Worm (Caenorhabditis elegans) whole organism, L4 larva: ENCODE results near the gene T26H8.4.

ENCODE experiments used
- F26F4.8 ChIP-seq: fragments of 200-800 bp; sonication (Bioruptor generic); conservative IDR thresholded peaks from 2 replicates; pipeline ENCODE4 v1.3.6; 2022; ENCODE audit warnings: missing genetic modification characterization, missing compliant biosample characterization
- R02D3.7 ChIP-seq: fragments of 150-350 bp; sonication (generic microtip); optimal IDR thresholded peaks from 3 replicates; lab custom pipeline; 2014; ENCODE audit warnings: missing biosample characterization, missing genetic modification characterization
- Y75B8A.6 ChIP-seq: fragments of 200-800 bp; sonication (Bioruptor generic); IDR thresholded peaks from 2 replicates; pipeline ENCODE4 v1.3.6; 2022; ENCODE audit warnings: missing genetic modification reagents, missing genetic modification characterization, missing compliant biosample characterization
- aha-1 ChIP-seq: fragments of 150-350 bp; peaks from one replicate; lab custom pipeline; 2014; ENCODE audit warnings: missing biosample characterization, missing genetic modification characterization
- ceh-44 ChIP-seq: fragments of 200-800 bp; sonication (Bioruptor generic); IDR thresholded peaks from 2 replicates; pipeline ENCODE4 v1.3.6; 2022; ENCODE audit warnings: missing genetic modification reagents, missing genetic modification characterization, missing compliant biosample characterization
- ceh-62 ChIP-seq: sonication (generic microtip); optimal IDR thresholded peaks from 2 replicates; lab custom pipeline; 2017; ENCODE audit warnings: missing biosample characterization, missing genetic modification characterization
- daf-16 ChIP-seq, 3 experiments: sonication (generic microtip); optimal IDR thresholded peaks; 2 replicates each; lab custom pipeline; 2016 to 2017; ENCODE audit warnings: missing genetic modification characterization in 3 of 3, missing genetic modification reagents in 3 of 3, mild to moderate bottlenecking in 2 of 3, missing compliant biosample characterization in 2 of 3, missing biosample characterization in 1 of 3, moderate library complexity in 1 of 3
- daf-19 ChIP-seq: fragments of 200-800 bp; sonication (Bioruptor generic); conservative IDR thresholded peaks from 2 replicates; pipeline ENCODE4 v1.3.6; 2022; ENCODE audit warnings: missing genetic modification characterization, missing compliant biosample characterization
- dmd-6 ChIP-seq: fragments of 200-800 bp; sonication (Bioruptor generic); IDR thresholded peaks from 2 replicates; pipeline ENCODE4 v1.3.6; 2022; ENCODE audit warnings: missing genetic modification reagents, missing genetic modification characterization, missing compliant biosample characterization
- dmd-8 ChIP-seq: fragments of 200-800 bp; sonication (Bioruptor generic); IDR thresholded peaks from 2 replicates; pipeline ENCODE4 v1.3.6; 2022; ENCODE audit warnings: missing genetic modification characterization, missing compliant biosample characterization
- dmd-9 ChIP-seq: fragments of 200-800 bp; sonication (Bioruptor generic); IDR thresholded peaks from 2 replicates; pipeline ENCODE4 v1.3.6; 2022; ENCODE audit warnings: missing genetic modification reagents, missing genetic modification characterization, missing compliant biosample characterization
- dpl-1 ChIP-seq: fragments of 150-350 bp; optimal IDR thresholded peaks from 2 replicates; lab custom pipeline; 2014; ENCODE audit warnings: missing biosample characterization, missing genetic modification reagents, missing genetic modification characterization
- fkh-10 ChIP-seq: fragments of 150-350 bp; optimal IDR thresholded peaks from 2 replicates; lab custom pipeline; 2014; ENCODE audit warnings: missing biosample characterization, missing genetic modification reagents, missing genetic modification characterization
- fos-1 ChIP-seq: fragments of 150-350 bp; optimal IDR thresholded peaks from 2 replicates; lab custom pipeline; 2014; ENCODE audit warnings: missing biosample characterization, missing genetic modification characterization
- gei-8 ChIP-seq: fragments of 200-800 bp; sonication (Bioruptor generic); optimal IDR thresholded peaks from 2 replicates; lab custom pipeline; 2018; ENCODE audit warnings: mild to moderate bottlenecking, missing genetic modification characterization, missing compliant biosample characterization
- hlh-11 ChIP-seq: fragments of 200-800 bp; sonication (Bioruptor generic); optimal IDR thresholded peaks from 2 replicates; lab custom pipeline; 2018; ENCODE audit warnings: mild to moderate bottlenecking, missing genetic modification characterization, missing compliant biosample characterization
- jun-1 ChIP-seq: fragments of 150-350 bp; optimal IDR thresholded peaks from 2 replicates; lab custom pipeline; 2014; ENCODE audit warnings: missing biosample characterization, missing genetic modification reagents, missing genetic modification characterization
- lin-1 ChIP-seq: fragments of 200-800 bp; sonication (Bioruptor generic); IDR thresholded peaks from 2 replicates; pipeline ENCODE4 v1.3.6; 2022; ENCODE audit warnings: missing genetic modification reagents, missing genetic modification characterization, missing compliant biosample characterization
- lin-38 ChIP-seq: fragments of 200-800 bp; sonication (Bioruptor generic); IDR thresholded peaks from 2 replicates; pipeline ENCODE4 v1.3.6; 2022; ENCODE audit warnings: missing genetic modification reagents, missing genetic modification characterization, missing compliant biosample characterization
- lir-3 ChIP-seq: sonication (generic microtip); optimal IDR thresholded peaks from 2 replicates; lab custom pipeline; 2016; ENCODE audit warnings: mild to moderate bottlenecking, missing genetic modification characterization, missing compliant biosample characterization
- lsy-2 ChIP-seq, 2 experiments: fragments of 150-350 bp in 1 of 2; sonication (generic microtip) in 1 of 2; optimal IDR thresholded peaks; 2 replicates each; lab custom pipeline; 2014 to 2017; ENCODE audit warnings: missing biosample characterization in 2 of 2, missing genetic modification characterization in 2 of 2
- madf-9 ChIP-seq: fragments of 200-800 bp; sonication (Bioruptor generic); conservative IDR thresholded peaks from 2 replicates; pipeline ENCODE4 v1.3.6; 2022; ENCODE audit warnings: missing genetic modification reagents, missing genetic modification characterization, missing compliant biosample characterization
- mep-1 ChIP-seq: fragments of 150-350 bp; sonication (generic microtip); optimal IDR thresholded peaks from 3 replicates; lab custom pipeline; 2014; ENCODE audit warnings: missing biosample characterization, missing genetic modification characterization
- mes-2 ChIP-seq: sonication (generic microtip); optimal IDR thresholded peaks from 2 replicates; lab custom pipeline; 2016; ENCODE audit warnings: missing genotype, mild to moderate bottlenecking, missing genetic modification characterization, missing compliant biosample characterization; ENCODE audit not compliant: poor library complexity, severe bottlenecking
- nhr-111 ChIP-seq: fragments of 200-800 bp; sonication (Bioruptor generic); optimal IDR thresholded peaks from 2 replicates; lab custom pipeline; 2018; ENCODE audit warnings: mild to moderate bottlenecking, missing genetic modification characterization, missing compliant biosample characterization
- nhr-237 ChIP-seq: sonication (generic microtip); optimal IDR thresholded peaks from 2 replicates; lab custom pipeline; 2017; ENCODE audit warnings: missing biosample characterization, missing genetic modification characterization
- nhr-25 ChIP-seq: sonication (generic microtip); optimal IDR thresholded peaks from 2 replicates; lab custom pipeline; 2017; ENCODE audit warnings: missing genetic modification characterization, mild to moderate bottlenecking, missing compliant biosample characterization, antibody characterized with exemption, moderate library complexity, borderline replicate concordance; ENCODE audit not compliant: insufficient read depth
- nhr-48 ChIP-seq: sonication (generic microtip); optimal IDR thresholded peaks from 2 replicates; lab custom pipeline; 2016; ENCODE audit warnings: mild to moderate bottlenecking, missing genetic modification characterization, missing compliant biosample characterization
- nhr-6 ChIP-seq: fragments of 150-350 bp; optimal IDR thresholded peaks from 2 replicates; lab custom pipeline; 2014; ENCODE audit warnings: missing biosample characterization, missing genetic modification characterization
- nhr-77 ChIP-seq: fragments of 150-350 bp; optimal IDR thresholded peaks from 2 replicates; lab custom pipeline; 2014; ENCODE audit warnings: missing biosample characterization, missing genetic modification characterization
- pha-4 ChIP-seq, 2 experiments: fragments of 150-350 bp in 1 of 2; fragments of 200-800 bp in 1 of 2; sonication (Bioruptor generic) in 1 of 2; IDR thresholded peaks in 1 of 2; optimal IDR thresholded peaks in 1 of 2; 2 replicates each; pipeline versions ENCODE4 v1.3.6 to Lab custom; 2014 to 2022; ENCODE audit warnings: missing genetic modification characterization in 2 of 2, missing genetic modification reagents in 2 of 2, missing biosample characterization in 1 of 2, missing compliant biosample characterization in 1 of 2
- saeg-2 ChIP-seq: fragments of 200-800 bp; sonication (Bioruptor generic); IDR thresholded peaks from 2 replicates; pipeline ENCODE4 v1.3.6; 2022; ENCODE audit warnings: missing genetic modification reagents, missing genetic modification characterization, missing compliant biosample characterization
- skn-1 ChIP-seq: fragments of 150-350 bp; optimal IDR thresholded peaks from 2 replicates; lab custom pipeline; 2014; ENCODE audit warnings: missing biosample characterization, missing genetic modification characterization
- tag-97 ChIP-seq: fragments of 200-800 bp; sonication (Bioruptor generic); IDR thresholded peaks from 2 replicates; pipeline ENCODE4 v1.3.6; 2022; ENCODE audit warnings: missing genetic modification characterization, missing compliant biosample characterization
- tra-1 ChIP-seq: fragments of 200-800 bp; sonication (Bioruptor generic); IDR thresholded peaks from 2 replicates; pipeline ENCODE4 v1.3.6; 2022; ENCODE audit warnings: missing genetic modification reagents, missing genetic modification characterization, missing compliant biosample characterization
- unc-130 ChIP-seq: sonication (generic microtip); optimal IDR thresholded peaks from 2 replicates; lab custom pipeline; 2016; ENCODE audit warnings: missing genetic modification reagents, missing genetic modification characterization, missing compliant biosample characterization
- ztf-11 ChIP-seq: fragments of 150-350 bp; optimal IDR thresholded peaks from 2 replicates; lab custom pipeline; 2014; ENCODE audit warnings: missing biosample characterization, missing genetic modification characterization

Gene T26H8.4

DNA sequence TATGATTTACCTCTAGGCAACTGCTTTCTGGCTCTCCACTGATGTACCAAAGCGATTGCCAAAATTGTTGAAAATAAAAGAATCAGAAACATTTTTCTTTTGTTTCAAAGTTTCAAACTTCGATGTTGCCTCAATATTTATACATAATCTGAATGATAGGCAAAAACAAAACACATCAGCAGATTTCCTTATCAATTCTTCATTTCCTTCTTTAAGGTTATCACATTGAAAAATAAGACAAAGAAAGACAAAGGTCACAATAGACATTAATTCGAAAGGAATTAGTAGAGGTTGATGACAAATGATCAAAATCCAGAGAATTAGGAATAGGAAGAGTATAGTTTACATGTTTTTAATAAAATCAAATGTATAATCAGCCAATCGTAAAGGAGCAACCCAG is 15.7 kb downstream of the T26H8.4 start, which contains the start of gene cyp-34A2:
Gene cyp-34A2 (minus strand): TSS at position 101 of the 400 bp plus-strand sequence.
- TF ChIP-seq fos-1 (no peak), mep-1 (tag; lab: Kevin White, UChicago) (no peak), daf-19 (no peak), mes-2 (no peak), Y75B8A.6 (no peak), hlh-11 (no peak), aha-1 (tag; lab: Kevin White, UChicago) (no peak), nhr-25 (tag; lab: Kevin White, UChicago) (no peak), ceh-44 (no peak), nhr-111 (no peak), dmd-9 (no peak), ceh-62 (tag; lab: Kevin White, UChicago) (no peak), nhr-6 (tag; lab: Kevin White, UChicago) (no peak), nhr-77 (tag; lab: Kevin White, UChicago) (no peak), unc-130 (GFP tag; lab: Kevin White, UChicago) (no peak), skn-1 (tag; lab: Kevin White, UChicago) (no peak), lin-1 (GFP tag; lab: Robert Waterston, UW) (no peak), nhr-48 (tag; lab: Kevin White, UChicago) (no peak), jun-1 (tag; lab: Kevin White, UChicago) (no peak)
- TF ChIP-seq, all 104 proteins: peak for 0

DNA sequence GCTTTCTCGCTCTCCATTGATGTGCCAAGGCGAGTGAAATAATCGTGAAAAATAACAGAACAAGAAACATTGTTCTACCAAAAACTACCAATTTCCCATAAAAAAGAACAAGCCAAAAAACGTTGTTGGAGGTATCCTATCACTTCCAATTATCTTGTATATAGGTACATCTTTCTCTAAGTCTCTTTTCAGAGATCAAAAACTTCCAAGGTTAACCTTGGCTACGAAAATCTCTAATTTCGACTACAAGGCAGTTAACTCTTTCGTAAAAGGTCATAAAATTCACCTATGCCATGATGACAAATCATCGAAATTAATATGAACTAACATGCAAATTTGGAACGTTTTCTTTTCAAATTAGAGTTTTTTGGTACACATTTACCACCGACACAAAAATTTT is 18.8 kb downstream of the T26H8.4 start, which contains the start of gene cyp-34A1:
Gene cyp-34A1 (minus strand): TSS at position 101 of the 400 bp plus-strand sequence.
- TF ChIP-seq lin-38 (GFP tag; lab: Robert Waterston, UW): no peak
- TF ChIP-seq nhr-25 (tag; lab: Kevin White, UChicago): no peak
- no peak for TF ChIP-seq saeg-2 (GFP tag; lab: Robert Waterston, UW)
- no peak for TF ChIP-seq ztf-11 (tag; lab: Kevin White, UChicago)
- no peak for TF ChIP-seq unc-130 (GFP tag; lab: Kevin White, UChicago)
- no peak for TF ChIP-seq aha-1 (tag; lab: Kevin White, UChicago)
- TF ChIP-seq tra-1 (GFP tag; lab: Robert Waterston, UW): no peak
- TF ChIP-seq dpl-1 (GFP tag; lab: Kevin White, UChicago): no peak
- TF ChIP-seq R02D3.7 (tag; lab: Kevin White, UChicago): no peak
- TF ChIP-seq dmd-8 (GFP tag; lab: Robert Waterston, UW): no peak
- no peak for TF ChIP-seq nhr-237
- TF ChIP-seq pha-4 (GFP tag; IDR thresholded peaks at IDR 0.05; lab: Robert Waterston, UW): no peak
- no peak for TF ChIP-seq pha-4 (tag; optimal IDR thresholded peaks at IDR 0.05; lab: Kevin White, UChicago)
- TF ChIP-seq F26F4.8 (GFP tag; lab: Robert Waterston, UW): no peak
- no peak for TF ChIP-seq lsy-2 (tag; optimal IDR thresholded peaks at IDR 0.05; lab: Kevin White, UChicago)
- TF ChIP-seq ceh-62 (tag; lab: Kevin White, UChicago): no peak
- no peak for TF ChIP-seq gei-8
- no peak for TF ChIP-seq lir-3
- no peak for TF ChIP-seq tag-97 (GFP tag; lab: Robert Waterston, UW)
- TF ChIP-seq fkh-10 (GFP tag; lab: Kevin White, UChicago): no peak
- no peak for TF ChIP-seq daf-16 (GFP tag; optimal IDR thresholded peaks at IDR 0.05; lab: Kevin White, UChicago)
- no peak for TF ChIP-seq daf-16 (tag; optimal IDR thresholded peaks at IDR 0.05; lab: Kevin White, UChicago)

DNA sequence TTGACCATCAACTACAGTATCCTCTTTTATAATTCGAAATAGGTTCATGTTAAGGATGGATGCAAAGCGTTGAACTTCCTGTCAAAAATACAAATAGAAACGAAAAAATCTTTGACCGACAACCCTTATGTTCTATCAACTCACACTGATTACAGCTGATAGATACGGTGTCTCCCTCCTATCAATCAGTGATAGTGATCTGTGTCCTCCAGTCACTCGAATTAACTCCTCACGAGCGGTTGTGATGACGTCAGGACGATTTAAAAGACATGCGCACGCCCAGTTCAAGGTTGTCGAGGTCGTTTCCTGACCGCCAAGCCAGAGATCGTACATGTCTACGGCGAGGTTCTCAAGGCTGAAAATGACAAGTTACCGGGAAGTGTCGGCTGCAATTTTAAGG is 20.7 kb downstream of the T26H8.4 start:
- TF ChIP-seq madf-9 (GFP tag; lab: Robert Waterston, UW) (no peak), dmd-6 (GFP tag; lab: Robert Waterston, UW) (peak; percentile 96)
